Fruit fly (Drosophila melanogaster): ENCODE data around the gene CG9377.

The CG9377 gene

DNA sequence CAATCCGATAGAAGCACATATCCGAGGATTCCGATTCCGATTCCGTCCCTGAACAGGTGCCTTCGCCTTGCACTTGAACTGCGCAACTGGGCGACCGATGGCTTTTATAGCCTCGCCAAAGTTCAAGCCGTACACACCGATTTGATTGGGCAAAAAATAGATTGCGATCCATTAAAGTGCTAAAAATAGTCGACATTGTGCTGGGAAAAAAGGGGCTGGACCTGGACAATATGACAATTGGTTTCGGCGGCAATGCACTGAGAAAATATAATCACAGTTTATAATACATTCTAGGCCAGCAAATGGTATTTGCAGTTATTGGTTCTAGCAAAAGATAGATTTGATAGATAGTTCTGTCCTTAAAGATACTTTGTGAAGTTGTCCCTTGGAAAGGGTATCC lies at the start of gene CG9377:
CG9377 (minus strand) TSS at position 101 of the 400 bp plus-strand sequence.
- no peak for TF ChIP-seq CG18476 (GFP tag; optimal IDR thresholded peaks at IDR 0.05)
- no peak for TF ChIP-seq al (GFP tag; IDR thresholded peaks at IDR 0.05)
- no peak for TF ChIP-seq Side (GFP tag; optimal IDR thresholded peaks at IDR 0.05)
- no peak for TF ChIP-seq Poxn (GFP tag; IDR thresholded peaks at IDR 0.05)
- TF ChIP-seq Taf1 (GFP tag; IDR thresholded peaks at IDR 0.05) = no peak
- TF ChIP-seq CG3281 (GFP tag; optimal IDR thresholded peaks at IDR 0.05) = no peak
- no peak for TF ChIP-seq sisA (GFP tag; IDR thresholded peaks at IDR 0.05)
- TF ChIP-seq CG4730 (GFP tag; IDR thresholded peaks at IDR 0.05) = no peak
- no peak for TF ChIP-seq zfh2 (GFP tag; optimal IDR thresholded peaks at IDR 0.05)
- no peak for TF ChIP-seq kah (GFP tag; optimal IDR thresholded peaks at IDR 0.05)
- TF ChIP-seq otp (GFP tag; IDR thresholded peaks at IDR 0.05) = no peak
- no peak for TF ChIP-seq Dip2 (GFP tag; IDR thresholded peaks at IDR 0.05)

- TF ChIP-seq CG14050 (GFP tag; IDR thresholded peaks at IDR 0.05) (no peak), corto (GFP tag; optimal IDR thresholded peaks at IDR 0.05) (no peak), Sox102F (GFP tag; optimal IDR thresholded peaks at IDR 0.05) (peak; percentile 16), ERR (GFP tag; optimal IDR thresholded peaks at IDR 0.05) (no peak), HmgZ (tag; optimal IDR thresholded peaks at IDR 0.05) (no peak), CG6813 (GFP tag; optimal IDR thresholded peaks at IDR 0.05) (no peak), lov (optimal IDR thresholded peaks at IDR 0.05) (no peak), lov (GFP tag; IDR thresholded peaks at IDR 0.05) (no peak), CG11695 (GFP tag; IDR thresholded peaks at IDR 0.05) (0 out of 3 replicates have a peak, but pooled peaks have one; percentile 17), hkb (optimal IDR thresholded peaks at IDR 0.05) (no peak), hkb (GFP tag; IDR thresholded peaks at IDR 0.05) (0 out of 2 replicates have a peak, but pooled peaks have one; percentile 11), CG30403 (GFP tag; optimal IDR thresholded peaks at IDR 0.05) (peak; percentile 7), Mrtf (GFP tag; IDR thresholded peaks at IDR 0.05) (no peak), dm (GFP tag; optimal IDR thresholded peaks at IDR 0.05) (no peak), CG12219 (GFP tag; optimal IDR thresholded peaks at IDR 0.05) (no peak), fd102C (GFP tag; optimal IDR thresholded peaks at IDR 0.05) (no peak), Med (GFP tag) (peak; percentile 69), Hr51 (GFP tag; optimal IDR thresholded peaks at IDR 0.05) (peak in 1 of 2 experiments; percentile 11), CG13775 (GFP tag; optimal IDR thresholded peaks at IDR 0.05) (peak; percentile 5), CG6254 (GFP tag; optimal IDR thresholded peaks at IDR 0.05) (no peak), kay (GFP tag; optimal IDR thresholded peaks at IDR 0.05) (no peak), Pdp1 (GFP tag; optimal IDR thresholded peaks at IDR 0.05) (peak in 1 of 2 experiments; percentile 4), Drgx (GFP tag; IDR thresholded peaks at IDR 0.05) (peak; percentile 28; the same call in 1 of the 2 replicates), Neu2 (GFP tag; optimal IDR thresholded peaks at IDR 0.05; ENCODE audit: borderline replicate concordance) (no peak), mam (GFP tag; optimal IDR thresholded peaks at IDR 0.05) (no peak), CG12391 (tag; optimal IDR thresholded peaks at IDR 0.05) (peak; percentile 2), cad (GFP tag; optimal IDR thresholded peaks at IDR 0.05) (no peak), z (GFP tag; IDR thresholded peaks at IDR 0.05) (no peak), grau (tag; optimal IDR thresholded peaks at IDR 0.05) (peak; percentile 29), CG12299 (tag; optimal IDR thresholded peaks at IDR 0.05) (no peak), CG15269 (tag; optimal IDR thresholded peaks at IDR 0.05) (peak; percentile 18), CG5245 (GFP tag; optimal IDR thresholded peaks at IDR 0.05) (no peak), row (GFP tag; IDR thresholded peaks at IDR 0.05) (peak; percentile 53), Gug (GFP tag; IDR thresholded peaks at IDR 0.05) (no peak), CG15514 (GFP tag; optimal IDR thresholded peaks at IDR 0.05) (peak; percentile 3), unpg (GFP tag; optimal IDR thresholded peaks at IDR 0.05) (peak; percentile 17), gem (tag; optimal IDR thresholded peaks at IDR 0.05) (peak; percentile 43), CG7556 (GFP tag; optimal IDR thresholded peaks at IDR 0.05) (no peak), Deaf1 (tag; optimal IDR thresholded peaks at IDR 0.05) (peak; percentile 64)
Observed at dm6 chr2L:13399565-13399964, 38.2 kb upstream of the CG9377 start.

Data from whole organism, embryonic.